Worm (Caenorhabditis elegans): Measurements from ENCODE around the gene srx-128.

DNA sequence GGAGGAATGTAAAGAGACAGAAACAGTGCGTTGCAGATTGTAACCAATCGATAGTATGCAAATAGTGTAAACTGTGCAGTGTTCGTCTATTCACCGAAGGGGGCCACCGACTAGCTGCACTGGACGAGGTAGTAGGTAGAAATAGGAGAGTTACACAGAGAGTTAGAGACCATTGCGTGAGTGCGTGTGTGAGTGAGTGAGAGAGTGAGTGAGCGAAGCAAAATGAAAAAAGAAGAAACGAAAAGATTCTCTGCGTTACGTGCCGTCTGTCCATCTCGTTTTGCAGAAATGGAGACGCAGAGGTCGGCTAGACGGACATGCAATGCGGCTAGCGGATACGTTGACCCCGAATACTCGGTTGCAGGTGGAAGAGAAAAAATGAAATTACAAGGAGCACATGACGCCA lies 28.8 kb upstream of the srx-128 start:
- TF ChIP-seq pqm-1 (tag; optimal IDR thresholded peaks at IDR 0.05) = no peak
- TF ChIP-seq fkh-6 (tag; optimal IDR thresholded peaks at IDR 0.05) = no peak
- TF ChIP-seq ama-1 (optimal IDR thresholded peaks at IDR 0.05) = no peak
- TF ChIP-seq hlh-8 (tag; optimal IDR thresholded peaks at IDR 0.05) = peak; percentile 44
- TF ChIP-seq hlh-15 (tag; optimal IDR thresholded peaks at IDR 0.05) = no peak
- TF ChIP-seq ceh-19 (GFP tag; optimal IDR thresholded peaks at IDR 0.05) = no peak
- no peak for TF ChIP-seq pag-3 (tag; optimal IDR thresholded peaks at IDR 0.05; ENCODE audit: borderline replicate concordance)
- peak; percentile 50 for TF ChIP-seq syd-9 (tag; optimal IDR thresholded peaks at IDR 0.05)
- peak; percentile 39 for TF ChIP-seq rnt-1 (tag; optimal IDR thresholded peaks at IDR 0.05)
- TF ChIP-seq ceh-45 (GFP tag; IDR thresholded peaks at IDR 0.05) = no peak
- TF ChIP-seq nhr-11 (tag; optimal IDR thresholded peaks at IDR 0.05) = no peak
- TF ChIP-seq nfya-1 (tag; optimal IDR thresholded peaks at IDR 0.05) = peak; percentile 79
- TF ChIP-seq pax-1 (tag; optimal IDR thresholded peaks at IDR 0.05) = peak; percentile 12
- TF ChIP-seq unc-86 (tag; optimal IDR thresholded peaks at IDR 0.05) = no peak
